Worm (Caenorhabditis elegans): Measurements from ENCODE around the gene gtf-2A2.

gtf-2A2 gene

ce11 chrIII:12609410-12609809 is 15.2 kb upstream of the gtf-2A2 start:
- TF ChIP-seq grh-1 (GFP tag; IDR thresholded peaks at IDR 0.05) (0 out of 2 replicates have a peak, but pooled peaks have one; percentile 27), sox-4 (tag; optimal IDR thresholded peaks at IDR 0.05) (no peak)

DNA sequence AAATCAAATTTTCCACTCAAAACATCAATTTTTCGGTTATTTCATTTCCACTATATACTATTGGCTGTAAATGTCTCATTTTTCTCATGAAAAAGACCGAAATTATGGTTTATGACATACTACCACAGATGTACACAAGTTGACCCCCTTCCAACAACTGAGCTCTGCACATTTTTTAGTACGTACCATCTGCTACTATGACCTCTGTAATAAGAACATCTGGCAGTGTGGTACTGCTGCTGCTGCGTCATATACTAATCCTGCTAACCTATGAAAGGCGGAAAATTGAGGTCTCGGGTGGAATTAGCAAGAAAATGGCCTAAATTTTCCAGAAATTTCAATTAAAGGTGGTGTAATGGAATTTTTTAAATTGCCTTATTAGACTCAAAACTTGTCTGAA is 13.2 kb upstream of the gtf-2A2 start:
- TF ChIP-seq isw-1 (GFP tag; IDR thresholded peaks at IDR 0.05), result no peak
- peak; percentile 18 for TF ChIP-seq dsc-1 (tag; optimal IDR thresholded peaks at IDR 0.05)

DNA sequence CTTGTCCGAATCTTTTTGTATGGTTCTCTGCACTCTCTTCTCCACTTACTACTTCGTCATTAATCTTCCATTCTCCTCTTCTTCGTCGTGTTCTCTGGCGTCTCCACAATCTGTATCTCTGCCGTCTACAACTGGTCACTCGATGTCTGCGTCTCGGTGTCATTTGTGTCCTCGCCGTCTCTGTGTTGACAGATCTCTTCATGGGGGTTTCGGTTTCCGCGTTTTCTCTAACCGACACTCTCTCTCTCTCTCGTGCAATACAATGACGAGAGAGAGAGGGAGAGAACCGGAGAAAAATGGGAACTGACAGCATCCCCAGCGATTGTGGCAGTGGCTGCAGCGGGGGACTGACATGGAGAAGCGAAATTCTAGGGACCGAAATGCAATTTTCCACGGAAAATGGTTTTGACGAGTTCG is 12.0 kb upstream of the gtf-2A2 start:
- TF ChIP-seq elt-2 (tag; optimal IDR thresholded peaks at IDR 0.05), result peak; percentile 87
- TF ChIP-seq jun-1 (tag; optimal IDR thresholded peaks at IDR 0.05), result peak; percentile 99
- peak; percentile 91 for TF ChIP-seq lir-3 (tag; optimal IDR thresholded peaks at IDR 0.05; ENCODE audit: poor library complexity)
- no peak for TF ChIP-seq ces-1 (GFP tag; optimal IDR thresholded peaks at IDR 0.05)
- peak; percentile 83 for TF ChIP-seq C04F5.9 (tag; optimal IDR thresholded peaks at IDR 0.05)
- peak; percentile 98 for TF ChIP-seq nhr-77 (tag; optimal IDR thresholded peaks at IDR 0.05)
- peak; percentile 95 for TF ChIP-seq sox-4 (tag; optimal IDR thresholded peaks at IDR 0.05)
- TF ChIP-seq nhr-19 (GFP tag; conservative IDR thresholded peaks at IDR 0.05), result peak; percentile 99
- TF ChIP-seq egl-13 (tag; optimal IDR thresholded peaks at IDR 0.05), result peak; percentile 99
- peak; percentile 47 for TF ChIP-seq vab-15 (tag; optimal IDR thresholded peaks at IDR 0.05)
- peak; percentile 99 for TF ChIP-seq ztf-4 (tag; optimal IDR thresholded peaks at IDR 0.05)
- TF ChIP-seq efl-3 (GFP tag; optimal IDR thresholded peaks at IDR 0.05), result peak; percentile 93
- peak; percentile 97 for TF ChIP-seq pax-3 (tag; optimal IDR thresholded peaks at IDR 0.05)
- peak; percentile 86 to 93 for TF ChIP-seq lin-35 (GFP tag; optimal IDR thresholded peaks at IDR 0.05)
- peak; percentile 99 for TF ChIP-seq fkh-8 (tag; optimal IDR thresholded peaks at IDR 0.05)
- TF ChIP-seq lin-39 (tag; optimal IDR thresholded peaks at IDR 0.05), result peak; percentile 99
- TF ChIP-seq sup-37 (GFP tag; optimal IDR thresholded peaks at IDR 0.05), result peak; percentile 91
- TF ChIP-seq ztf-11 (tag; optimal IDR thresholded peaks at IDR 0.05), result peak; percentile 41 to 99
- no peak for TF ChIP-seq tlp-1 (tag; optimal IDR thresholded peaks at IDR 0.05)
- peak; percentile 99 for TF ChIP-seq unc-62 (GFP tag; optimal IDR thresholded peaks at IDR 0.05)
- peak; percentile 99 for TF ChIP-seq nhr-90 (tag; optimal IDR thresholded peaks at IDR 0.05; ENCODE audit: poor library complexity)
- no peak for TF ChIP-seq ets-5 (GFP tag; IDR thresholded peaks at IDR 0.05)
- peak; percentile 100 for TF ChIP-seq nhr-47 (tag; optimal IDR thresholded peaks at IDR 0.05)
- peak; percentile 97 for TF ChIP-seq nhr-11 (tag; optimal IDR thresholded peaks at IDR 0.05)
- no peak for TF ChIP-seq pag-3 (tag; optimal IDR thresholded peaks at IDR 0.05; ENCODE audit: borderline replicate concordance, insufficient read depth)
- TF ChIP-seq xbp-1 (tag; optimal IDR thresholded peaks at IDR 0.05), result peak; percentile 98
- peak; percentile 95 for TF ChIP-seq blmp-1 (tag; optimal IDR thresholded peaks at IDR 0.05)
- peak; percentile 100 for TF ChIP-seq lin-14 (GFP tag; optimal IDR thresholded peaks at IDR 0.05)
- TF ChIP-seq ceh-90 (tag; optimal IDR thresholded peaks at IDR 0.05), result peak; percentile 5
- no peak for TF ChIP-seq hlh-17 (GFP tag; optimal IDR thresholded peaks at IDR 0.05; ENCODE audit: borderline replicate concordance)
- peak; percentile 100 for TF ChIP-seq nhr-71 (tag; optimal IDR thresholded peaks at IDR 0.05)
- TF ChIP-seq ceh-8 (GFP tag; optimal IDR thresholded peaks at IDR 0.05), result peak; percentile 94
- peak; percentile 98 for TF ChIP-seq C16A3.4 (tag; optimal IDR thresholded peaks at IDR 0.05)
- peak; percentile 82 for TF ChIP-seq fkh-4 (tag; optimal IDR thresholded peaks at IDR 0.05; ENCODE audit: borderline replicate concordance)
- TF ChIP-seq ama-1 (optimal IDR thresholded peaks at IDR 0.05), result peak; percentile 95
- TF ChIP-seq rnt-1 (tag; optimal IDR thresholded peaks at IDR 0.05), result peak; percentile 96
- TF ChIP-seq nhr-84 (tag; optimal IDR thresholded peaks at IDR 0.05), result peak; percentile 21
- TF ChIP-seq Y116A8C.19 (tag; optimal IDR thresholded peaks at IDR 0.05; ENCODE audit: borderline replicate concordance), result peak; percentile 13
- TF ChIP-seq nhr-12 (tag; optimal IDR thresholded peaks at IDR 0.05), result peak; percentile 19
- TF ChIP-seq nhr-76 (tag; optimal IDR thresholded peaks at IDR 0.05), result peak; percentile 84
- peak; percentile 95 for TF ChIP-seq unc-30 (tag; optimal IDR thresholded peaks at IDR 0.05)
- TF ChIP-seq zag-1 (tag; optimal IDR thresholded peaks at IDR 0.05), result peak; percentile 95
- peak; percentile 26 for TF ChIP-seq F16B12.6 (tag; optimal IDR thresholded peaks at IDR 0.05)
- peak; percentile 93 for TF ChIP-seq isw-1 (GFP tag; IDR thresholded peaks at IDR 0.05)
- TF ChIP-seq ceh-82 (tag; optimal IDR thresholded peaks at IDR 0.05), result peak; percentile 94 to 98 (median 98)
- peak; percentile 97 for TF ChIP-seq skn-1 (tag; optimal IDR thresholded peaks at IDR 0.05)

Data from whole organism, L1 larva.